Fruit fly (Drosophila melanogaster) whole organism, wandering third instar larva: ENCODE results near the gene CG31697.

Source experiments
- Abd-B ChIP-seq: fragments of >200 bp; optimal IDR thresholded peaks from 2 replicates; lab custom pipeline; 2017; ENCODE audit warnings: missing biosample characterization, missing genetic modification characterization
- HLH106 ChIP-seq: fragments of 200-800 bp; optimal IDR thresholded peaks from 3 replicates; lab custom pipeline; 2019; ENCODE audit warnings: missing biosample characterization, mild to moderate bottlenecking, missing genetic modification characterization, moderate library complexity
- Hr78 ChIP-seq: fragments of >200 bp; optimal IDR thresholded peaks from 2 replicates; lab custom pipeline; 2017; ENCODE audit warnings: missing biosample characterization, missing genetic modification characterization
- Mio ChIP-seq: sonication (Bioruptor generic); optimal IDR thresholded peaks from 2 replicates; lab custom pipeline; 2016; ENCODE audit warnings: missing biosample characterization, missing genetic modification characterization
- Myc ChIP-seq: fragments of >200 bp; optimal IDR thresholded peaks from 2 replicates; lab custom pipeline; 2017
- Rel ChIP-seq, 2 experiments: fragments of 200-800 bp; sonication (Bioruptor generic) in 1 of 2; optimal IDR thresholded peaks; 2 replicates in 1 of 2; 3 replicates in 1 of 2; lab custom pipeline; 2016 to 2019; ENCODE audit warnings: mild to moderate bottlenecking in 2 of 2, missing biosample characterization in 2 of 2, missing genetic modification characterization in 2 of 2, moderate library complexity in 1 of 2
- br ChIP-seq: fragments of 200-800 bp; sonication (Bioruptor generic); optimal IDR thresholded peaks from 2 replicates; lab custom pipeline; 2016; ENCODE audit warnings: missing biosample characterization, missing genetic modification characterization
- brk ChIP-seq: fragments of 200-800 bp; sonication (Bioruptor generic); optimal IDR thresholded peaks from 2 replicates; lab custom pipeline; 2016; ENCODE audit warnings: missing biosample characterization, mild to moderate bottlenecking, missing genetic modification characterization
- dl ChIP-seq, 2 experiments: fragments of 175-275, 200-275 bp in 1 of 2; fragments of 200-275 bp in 1 of 2; sonication (Bioruptor generic); optimal IDR thresholded peaks; lab custom pipeline; 2018; ENCODE audit warnings: mild to moderate bottlenecking in 2 of 2, missing biosample characterization in 2 of 2, missing genetic modification characterization in 2 of 2, moderate library complexity in 2 of 2; ENCODE audit not compliant: partially characterized antibody in 2 of 2, insufficient read depth in 1 of 2
- ey ChIP-seq: fragments of 200-800 bp; sonication (Bioruptor generic); optimal IDR thresholded peaks from 2 replicates; lab custom pipeline; 2016; ENCODE audit warnings: missing biosample characterization, missing genetic modification characterization
- lola ChIP-seq: fragments of >200 bp; optimal IDR thresholded peaks from 2 replicates; lab custom pipeline; 2017; ENCODE audit warnings: missing biosample characterization, missing genetic modification characterization
- pan ChIP-seq: fragments of >200 bp; optimal IDR thresholded peaks from 2 replicates; lab custom pipeline; 2017

DNA sequence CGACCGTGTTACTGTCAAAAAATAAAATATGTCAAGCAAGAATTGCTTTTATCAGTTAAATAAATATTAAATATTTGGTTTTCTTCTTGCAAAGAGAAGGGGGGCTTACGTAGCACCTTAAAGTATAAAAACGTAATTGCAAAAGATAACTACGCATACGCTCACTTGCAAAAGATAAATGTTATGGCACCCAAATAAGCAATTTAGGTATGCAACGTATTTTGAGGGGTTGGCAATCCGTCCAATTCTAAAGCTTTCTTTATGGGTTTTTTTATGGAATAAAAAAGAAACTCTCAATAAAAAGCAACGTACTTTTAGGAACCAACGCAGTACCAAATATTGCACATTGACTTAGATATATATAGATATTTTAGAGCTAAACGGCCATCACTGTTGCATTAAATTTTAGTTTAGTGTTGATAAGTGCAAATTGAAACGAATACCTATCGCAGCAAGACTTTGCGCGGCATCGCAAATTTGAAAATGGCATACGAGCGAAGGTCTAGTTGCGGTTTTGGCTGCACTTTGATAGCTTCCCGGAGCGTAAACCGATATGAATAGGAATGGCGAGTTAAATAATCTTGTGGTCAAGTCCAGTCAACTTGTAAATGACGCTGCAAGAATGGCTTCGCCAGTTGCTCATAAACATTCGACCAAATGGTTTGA lies 30.1 kb downstream of the CG31697 start, which contains the start of gene CG13077:
- TF ChIP-seq Mio (GFP tag; lab: Kevin White, UChicago) (no peak), Rel (GFP tag; optimal IDR thresholded peaks at IDR 0.05; lab: Kevin White, UChicago) (no peak), Rel (tag; optimal IDR thresholded peaks at IDR 0.05; lab: Kevin White, UChicago) (no peak), Abd-B (GFP tag; lab: Kevin White, UChicago) (no peak), Hr78 (GFP tag; lab: Kevin White, UChicago) (no peak), lola (GFP tag; lab: Kevin White, UChicago) (no peak), Myc (lab: Kevin White, UChicago) (peak; percentile 75), brk (GFP tag; lab: Kevin White, UChicago) (no peak), pan (lab: Kevin White, UChicago) (no peak), HLH106 (tag; lab: Kevin White, UChicago) (no peak), ey (no peak), dl (GFP tag; optimal IDR thresholded peaks at IDR 0.05; lab: Kevin White, UChicago; ENCODE audit: insufficient read depth in 1 of 2, partially characterized antibody in 2 of 2) (no peak), br (GFP tag; lab: Kevin White, UChicago) (no peak)
